Worm (Caenorhabditis elegans): Measurements from ENCODE around the gene rfc-4.

rfc-4 gene

ce11 chrIII:6971662-6972284, at the start of gene rfc-4, which contains the start of gene eef-1A.1 (continued):
- peak; percentile 29 for TF ChIP-seq fax-1 (tag; optimal IDR thresholded peaks at IDR 0.05)
- TF ChIP-seq syd-9 (tag; optimal IDR thresholded peaks at IDR 0.05), result peak; percentile 42
- peak; percentile 76 for TF ChIP-seq ceh-18 (tag; optimal IDR thresholded peaks at IDR 0.05)
- peak; percentile 7 for TF ChIP-seq ztf-16 (tag; optimal IDR thresholded peaks at IDR 0.05)
- TF ChIP-seq sox-2 (GFP tag; IDR thresholded peaks at IDR 0.05), result peak; percentile 48; the same call in 1 of the 2 replicates
- peak; percentile 19 for TF ChIP-seq sdc-2 (tag; optimal IDR thresholded peaks at IDR 0.05)
- TF ChIP-seq Y22D7AL.16 (tag; optimal IDR thresholded peaks at IDR 0.05), result no peak
- peak; percentile 77 for TF ChIP-seq ref-2 (tag; optimal IDR thresholded peaks at IDR 0.05)
- no peak for TF ChIP-seq npax-4 (tag; optimal IDR thresholded peaks at IDR 0.05)
- TF ChIP-seq ceh-48 (tag; optimal IDR thresholded peaks at IDR 0.05), result peak; percentile 22
- peak; percentile 97 for TF ChIP-seq pax-1 (tag; optimal IDR thresholded peaks at IDR 0.05)
- TF ChIP-seq hlh-8 (tag; optimal IDR thresholded peaks at IDR 0.05), result peak; percentile 19
- no peak for TF ChIP-seq che-1 (tag; optimal IDR thresholded peaks at IDR 0.05)
- TF ChIP-seq elt-2 (tag; optimal IDR thresholded peaks at IDR 0.05), result peak; percentile 71
- TF ChIP-seq ceh-24 (tag; optimal IDR thresholded peaks at IDR 0.05), result no peak
- peak; percentile 62 for TF ChIP-seq pqm-1 (tag; optimal IDR thresholded peaks at IDR 0.05)
- no peak for TF ChIP-seq dmd-4 (tag; optimal IDR thresholded peaks at IDR 0.05; ENCODE audit: borderline replicate concordance)

ce11 chrIII:6928725-6929124, 43.3 kb upstream of the rfc-4 start, which contains the start of gene flap-1:
Gene flap-1, minus strand, starts transcription at chrIII:6928825.
- TF ChIP-seq unc-55 (GFP tag; optimal IDR thresholded peaks at IDR 0.05) (peak; percentile 42), ceh-48 (tag; optimal IDR thresholded peaks at IDR 0.05) (peak; percentile 45), ztf-16 (tag; optimal IDR thresholded peaks at IDR 0.05) (no peak)

DNA sequence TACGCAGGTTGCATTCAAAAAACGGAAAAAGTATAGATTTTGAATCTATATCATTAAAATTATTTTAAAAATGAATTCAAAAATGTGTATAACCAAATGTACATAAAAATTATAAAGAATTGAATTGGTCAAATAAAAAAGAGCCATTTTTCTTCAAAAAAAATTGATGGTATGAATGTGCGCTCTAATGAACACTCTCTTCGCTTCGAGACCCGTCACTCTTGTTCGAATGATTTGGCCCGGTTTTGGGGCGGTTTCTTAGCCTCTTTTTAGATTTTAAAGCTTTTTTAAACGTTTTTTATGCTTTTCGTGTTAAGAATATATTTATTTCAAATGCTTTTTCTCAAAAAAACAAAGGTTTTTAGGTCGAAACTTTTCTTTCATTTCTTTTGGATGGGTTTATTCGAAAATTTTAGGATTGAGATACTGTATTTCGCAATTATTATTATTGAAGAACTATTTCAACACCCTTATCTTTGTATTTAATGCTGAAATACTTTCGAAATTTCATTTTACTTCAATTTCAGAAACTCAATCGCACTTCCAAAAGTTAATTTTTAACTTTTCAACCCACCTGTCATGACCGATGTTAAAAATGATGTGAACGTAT, 42.4 kb upstream of the rfc-4 start, which contains the start of gene inf-1:
TSS of gene inf-1 (plus strand) at position 577 of the 610 bp plus-strand sequence.
- TF ChIP-seq ceh-48 (tag; optimal IDR thresholded peaks at IDR 0.05), result no peak
- no peak for TF ChIP-seq ceh-2 (tag; optimal IDR thresholded peaks at IDR 0.05)
- no peak for TF ChIP-seq unc-55 (GFP tag; optimal IDR thresholded peaks at IDR 0.05)

DNA sequence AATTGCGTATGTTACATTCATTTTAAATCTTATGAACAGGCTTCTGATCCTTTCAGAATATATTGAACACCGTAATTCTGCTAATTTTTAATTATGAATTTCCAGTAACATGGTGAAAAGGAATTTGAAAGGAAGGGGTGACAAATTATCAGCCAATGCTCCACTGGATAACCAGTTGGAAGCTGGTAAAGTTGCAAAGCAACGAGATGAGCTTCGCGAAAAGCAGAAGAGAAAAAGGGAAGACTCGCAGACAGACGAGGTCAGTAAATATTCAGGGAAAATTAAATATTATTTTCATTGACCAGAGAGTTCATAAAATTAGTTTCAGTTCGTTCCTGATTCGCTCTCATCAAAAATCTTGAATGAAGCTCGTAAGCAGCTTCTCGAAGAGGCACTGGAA, 40.2 kb upstream of the rfc-4 start, which contains the start of gene byn-1:
TSS of gene byn-1 (plus strand) at position 106 of the 400 bp plus-strand sequence.
- TF ChIP-seq dmd-4 (tag; optimal IDR thresholded peaks at IDR 0.05; ENCODE audit: borderline replicate concordance) (no peak), K09A11.1 (tag; optimal IDR thresholded peaks at IDR 0.05; ENCODE audit: insufficient read depth) (no peak), unc-86 (tag; optimal IDR thresholded peaks at IDR 0.05) (no peak), ceh-18 (tag; optimal IDR thresholded peaks at IDR 0.05) (no peak), pqm-1 (tag; optimal IDR thresholded peaks at IDR 0.05) (no peak)

DNA sequence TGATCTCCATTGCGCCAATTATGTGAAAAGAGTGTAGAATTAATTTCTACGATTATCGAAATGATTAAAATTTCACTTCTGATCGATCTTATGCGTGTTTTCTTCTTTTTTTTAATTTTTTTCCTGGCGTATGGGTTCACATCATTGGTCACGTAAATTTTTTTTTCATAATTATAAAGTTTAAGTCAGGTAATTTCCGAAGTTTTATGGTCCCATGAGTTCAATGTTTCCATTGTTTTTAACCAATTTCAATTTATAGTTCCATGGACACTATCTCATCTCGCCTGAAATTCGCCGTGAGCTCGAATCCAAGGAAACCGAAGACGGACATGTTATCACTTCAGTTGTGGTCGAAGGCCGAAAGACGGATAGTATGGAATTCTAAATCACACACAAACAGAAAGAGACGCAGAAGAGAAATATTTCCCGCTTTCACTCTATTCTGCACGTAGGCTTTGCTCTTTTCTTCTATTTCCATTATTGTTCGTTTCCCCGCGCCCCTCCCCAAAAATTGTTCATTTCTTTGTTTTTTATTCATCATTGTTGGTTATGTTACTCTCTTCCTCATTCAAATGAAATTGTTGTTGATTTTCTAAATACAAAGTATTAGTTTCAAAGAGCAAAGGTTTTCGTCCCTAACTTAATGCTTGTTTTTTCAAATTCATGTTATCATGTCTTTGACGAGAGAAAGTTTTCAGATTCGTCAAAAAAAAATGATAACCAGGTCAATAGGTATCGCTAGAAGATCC, 36.6 kb upstream of the rfc-4 start, which contains the start of the genes F57B9.8 and coq-2:
TSS of gene F57B9.8 (minus strand) at position 51 of the 749 bp plus-strand sequence.
TSS of gene coq-2 (plus strand) at position 699 of the 749 bp plus-strand sequence.
- TF ChIP-seq sdc-2 (tag; optimal IDR thresholded peaks at IDR 0.05) (no peak), C38D4.7 (GFP tag; optimal IDR thresholded peaks at IDR 0.05) (no peak), elt-2 (tag; optimal IDR thresholded peaks at IDR 0.05) (no peak), ceh-6 (GFP tag; optimal IDR thresholded peaks at IDR 0.05) (no peak), nhr-11 (tag; optimal IDR thresholded peaks at IDR 0.05) (no peak), ceh-45 (GFP tag; IDR thresholded peaks at IDR 0.05) (no peak), lim-6 (tag; optimal IDR thresholded peaks at IDR 0.05) (no peak)

DNA sequence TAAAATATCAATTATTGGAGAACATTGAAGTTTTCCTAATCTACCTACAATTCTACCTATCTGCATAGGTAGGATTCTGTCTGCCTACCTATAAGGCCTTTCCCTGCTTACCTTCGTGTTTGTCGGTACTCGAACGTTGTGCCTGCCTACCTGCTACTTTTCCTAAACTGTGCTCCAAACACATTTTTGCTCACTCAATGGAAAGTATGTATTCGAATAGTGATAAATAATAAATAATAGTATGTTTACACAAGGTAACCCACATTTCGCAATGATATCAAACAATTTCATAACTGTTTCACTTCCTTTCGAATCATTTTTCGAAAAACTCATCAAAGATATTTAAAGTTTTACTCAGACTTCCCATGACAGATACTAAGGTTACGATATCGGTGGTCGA, 32.5 kb upstream of the rfc-4 start, which contains the start of gene F57B9.3:
TSS of gene F57B9.3 (plus strand) at position 301 of the 400 bp plus-strand sequence.
- TF ChIP-seq ztf-16 (tag; optimal IDR thresholded peaks at IDR 0.05) (no peak), nhr-11 (tag; optimal IDR thresholded peaks at IDR 0.05) (no peak), pros-1 (tag; optimal IDR thresholded peaks at IDR 0.05) (no peak), ceh-19 (GFP tag; optimal IDR thresholded peaks at IDR 0.05) (no peak), unc-3 (GFP tag; conservative IDR thresholded peaks at IDR 0.05) (no peak), unc-3 (tag; optimal IDR thresholded peaks at IDR 0.05) (no peak), unc-86 (tag; optimal IDR thresholded peaks at IDR 0.05) (no peak), ceh-2 (tag; optimal IDR thresholded peaks at IDR 0.05) (no peak), pqm-1 (tag; optimal IDR thresholded peaks at IDR 0.05) (no peak), tbx-2 (tag; optimal IDR thresholded peaks at IDR 0.05) (no peak), eyg-1 (tag; optimal IDR thresholded peaks at IDR 0.05) (no peak), hlh-15 (tag; optimal IDR thresholded peaks at IDR 0.05) (no peak), lim-6 (tag; optimal IDR thresholded peaks at IDR 0.05) (no peak), pha-2 (tag; optimal IDR thresholded peaks at IDR 0.05) (no peak), hlh-30 (tag; optimal IDR thresholded peaks at IDR 0.05; ENCODE audit: insufficient read depth) (no peak), ceh-24 (tag; optimal IDR thresholded peaks at IDR 0.05) (no peak), F13H6.1 (tag; optimal IDR thresholded peaks at IDR 0.05) (no peak), rnt-1 (tag; optimal IDR thresholded peaks at IDR 0.05) (no peak), fax-1 (tag; optimal IDR thresholded peaks at IDR 0.05) (no peak)
